Worm (Caenorhabditis elegans) whole organism, early embryonic: ENCODE measurements around the gene F49F1.11.

ENCODE experiments used
- aly-1 ChIP-seq: sonication (generic microtip); optimal IDR thresholded peaks from 2 replicates; lab custom pipeline; 2016; ENCODE audit warnings: missing genetic modification characterization, missing compliant biosample characterization
- ama-1 ChIP-seq: fragments of 150-350 bp; optimal IDR thresholded peaks from 2 replicates; lab custom pipeline; 2014
- ceh-13 ChIP-seq: fragments of 200-800 bp; sonication (Bioruptor generic); optimal IDR thresholded peaks from 2 replicates; lab custom pipeline; 2018; ENCODE audit warnings: mild to moderate bottlenecking, missing genetic modification characterization, missing compliant biosample characterization
- ceh-36 ChIP-seq: sonication (generic microtip); optimal IDR thresholded peaks from 2 replicates; lab custom pipeline; 2016; ENCODE audit warnings: missing genetic modification characterization, inconsistent platforms, missing compliant biosample characterization
- ets-7 ChIP-seq: sonication (generic microtip); optimal IDR thresholded peaks from 2 replicates; lab custom pipeline; 2016; ENCODE audit warnings: missing genotype, missing genetic modification characterization, missing compliant biosample characterization
- hmg-4 ChIP-seq: fragments of 200-800 bp; sonication (Bioruptor generic); optimal IDR thresholded peaks from 2 replicates; lab custom pipeline; 2018; ENCODE audit warnings: mild to moderate bottlenecking, missing genetic modification characterization, missing compliant biosample characterization
- hnd-1 ChIP-seq: sonication (generic microtip); optimal IDR thresholded peaks from 2 replicates; lab custom pipeline; 2016; ENCODE audit warnings: missing genetic modification characterization, missing compliant biosample characterization
- tra-4 ChIP-seq: sonication (generic microtip); optimal IDR thresholded peaks from 2 replicates; lab custom pipeline; 2017; ENCODE audit warnings: missing genetic modification characterization, missing compliant biosample characterization

ce11 chrIV:4176659-4177058, 35.4 kb upstream of the F49F1.11 start:
- TF ChIP-seq ets-7 (tag; lab: Kevin White, UChicago), result no peak
- TF ChIP-seq tra-4 (tag; lab: Kevin White, UChicago), result no peak
- no peak for TF ChIP-seq hmg-4 (GFP tag; lab: Kevin White, UChicago)
- TF ChIP-seq ama-1 (lab: Kevin White, UChicago), result no peak
- no peak for TF ChIP-seq ceh-36
- TF ChIP-seq hnd-1, result no peak
- no peak for TF ChIP-seq aly-1 (tag; lab: Kevin White, UChicago)
- TF ChIP-seq ceh-13 (GFP tag; lab: Kevin White, UChicago), result no peak
